Fruit fly (Drosophila melanogaster): ENCODE data around the gene Trissin.

DNA sequence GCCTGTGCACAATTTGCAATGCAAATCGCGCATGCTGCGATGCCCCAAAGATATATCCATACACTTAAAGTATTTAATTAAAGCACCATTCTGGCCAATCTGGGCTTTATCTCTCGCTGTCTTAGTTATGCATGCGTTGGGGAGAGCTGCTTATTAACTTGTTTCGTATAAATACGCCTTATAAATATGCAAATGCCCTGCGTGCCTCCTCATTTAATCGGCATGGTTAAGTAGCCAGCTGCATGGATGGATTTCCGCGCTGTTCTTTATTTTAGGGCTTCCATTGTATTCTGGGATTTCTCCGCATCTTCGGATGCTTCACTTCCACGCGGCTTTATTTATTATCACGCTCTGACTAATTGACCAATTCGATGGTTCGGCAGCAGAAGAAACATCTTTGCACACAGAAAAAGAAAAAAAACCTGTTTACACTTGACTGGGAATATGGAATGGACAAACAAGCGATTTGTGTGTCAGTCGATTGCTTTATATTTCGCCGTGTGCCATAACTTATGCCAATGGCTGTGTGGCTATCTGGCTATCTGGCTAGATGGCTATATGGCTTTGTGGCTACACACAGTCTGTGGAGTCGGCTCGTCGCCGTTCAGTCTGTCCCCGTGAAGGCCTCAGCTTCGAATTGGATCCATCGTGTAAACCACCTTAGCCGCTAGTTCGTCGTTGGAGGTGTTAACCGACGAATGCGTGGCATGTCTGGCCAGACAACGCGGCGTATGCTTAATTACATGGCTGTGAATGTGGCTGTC lies 33.7 kb downstream of the Trissin start:
- TF ChIP-seq Dll (optimal IDR thresholded peaks at IDR 0.05) = no peak
- TF ChIP-seq pan (optimal IDR thresholded peaks at IDR 0.05) = no peak
- no peak for TF ChIP-seq EcR (GFP tag; optimal IDR thresholded peaks at IDR 0.05)
